Fruit fly (Drosophila melanogaster) whole organism, adult: ENCODE data around the gene CG15880.

ENCODE experiments used
- CG11617 ChIP-seq: fragments of 200-800 bp; sonication (Bioruptor generic); optimal IDR thresholded peaks from 2 replicates; lab custom pipeline; 2017; ENCODE audit warnings: mild to moderate bottlenecking, missing biosample characterization, missing genetic modification reagents, missing genetic modification characterization
- CG1620 ChIP-seq: fragments of 200-800 bp; sonication (Bioruptor generic); optimal IDR thresholded peaks from 2 replicates; lab custom pipeline; 2016; ENCODE audit warnings: missing biosample characterization, missing genetic modification characterization
- CG33017 ChIP-seq: fragments of 200-800 bp; sonication (Bioruptor generic); optimal IDR thresholded peaks from 2 replicates; lab custom pipeline; 2018; ENCODE audit warnings: missing biosample characterization, mild to moderate bottlenecking, missing genetic modification characterization, moderate library complexity
- Crg-1 ChIP-seq: fragments of 200-800 bp; sonication (Bioruptor generic); optimal IDR thresholded peaks from 2 replicates; lab custom pipeline; 2016; ENCODE audit warnings: missing biosample characterization, missing genetic modification characterization
- pad ChIP-seq: fragments of 200-800 bp; sonication (Bioruptor generic); optimal IDR thresholded peaks from 3 replicates; lab custom pipeline; 2017; ENCODE audit warnings: missing biosample characterization, missing genetic modification characterization, mild to moderate bottlenecking, moderate library complexity, missing genetic modification reagents
- toe ChIP-seq: fragments of 200-800 bp; sonication (Bioruptor generic); optimal IDR thresholded peaks from 2 replicates; lab custom pipeline; 2016; ENCODE audit warnings: missing biosample characterization, missing genetic modification characterization

dm6 chr2L:849787-850512 lies 32.2 kb upstream of the CG15880 start:
- TF ChIP-seq CG1620 (GFP tag; lab: Kevin White, UChicago) (no peak), Crg-1 (no peak), CG11617 (GFP tag; lab: Kevin White, UChicago) (no peak), pad (GFP tag; lab: Kevin White, UChicago) (no peak), CG33017 (no peak), toe (GFP tag; lab: Kevin White, UChicago) (no peak)
